Fruit fly (Drosophila melanogaster): ENCODE measurements around the gene FucTA.

DNA sequence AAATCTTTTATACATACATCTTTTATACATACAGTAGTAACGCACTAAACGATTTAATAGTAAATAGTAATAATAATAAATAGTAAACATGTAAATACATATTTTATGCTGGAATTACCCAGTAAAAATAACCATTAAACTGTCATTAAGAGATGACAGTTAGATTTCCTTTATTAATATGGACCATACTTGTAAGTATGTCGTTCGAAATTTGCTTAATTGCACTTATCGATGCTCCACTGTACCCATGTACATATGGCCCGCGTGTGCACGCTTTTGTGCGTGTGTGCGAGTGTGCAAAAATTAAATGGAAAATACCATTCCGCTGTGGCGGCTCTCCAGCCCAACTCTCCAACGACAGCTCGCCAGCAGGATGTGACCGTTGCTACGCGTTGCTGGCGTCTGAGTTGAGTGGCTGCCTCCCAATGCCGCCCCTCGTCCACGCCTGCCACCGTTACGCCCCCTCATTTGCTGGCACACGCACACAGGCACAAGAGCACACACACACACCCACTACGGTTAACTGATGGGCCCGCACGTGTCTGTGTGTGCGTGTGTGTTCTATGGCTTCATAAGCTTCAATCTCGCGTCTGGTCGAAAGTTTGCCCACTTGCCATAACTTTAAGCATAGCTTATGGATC, 44.1 kb upstream of the FucTA start:
- TF ChIP-seq Snoo (tag; optimal IDR thresholded peaks at IDR 0.05) (no peak), Pif1A (GFP tag; optimal IDR thresholded peaks at IDR 0.05) (peak; percentile 5), D1 (tag; optimal IDR thresholded peaks at IDR 0.05) (no peak), Ets98B (GFP tag; IDR thresholded peaks at IDR 0.05) (peak; percentile 31), CG10348 (GFP tag; IDR thresholded peaks at IDR 0.05) (no peak), CG17806 (tag; optimal IDR thresholded peaks at IDR 0.05) (peak; percentile 31), CG4496 (GFP tag; IDR thresholded peaks at IDR 0.05) (peak; percentile 54; the same call in 1 of the 3 replicates), fd96Ca (GFP tag; IDR thresholded peaks at IDR 0.05) (0 out of 3 replicates have a peak, but pooled peaks have one; percentile 12), CG13204 (GFP tag; optimal IDR thresholded peaks at IDR 0.05) (peak; percentile 96)
